Worm (Caenorhabditis elegans): ENCODE results near the gene C02E7.8.

DNA sequence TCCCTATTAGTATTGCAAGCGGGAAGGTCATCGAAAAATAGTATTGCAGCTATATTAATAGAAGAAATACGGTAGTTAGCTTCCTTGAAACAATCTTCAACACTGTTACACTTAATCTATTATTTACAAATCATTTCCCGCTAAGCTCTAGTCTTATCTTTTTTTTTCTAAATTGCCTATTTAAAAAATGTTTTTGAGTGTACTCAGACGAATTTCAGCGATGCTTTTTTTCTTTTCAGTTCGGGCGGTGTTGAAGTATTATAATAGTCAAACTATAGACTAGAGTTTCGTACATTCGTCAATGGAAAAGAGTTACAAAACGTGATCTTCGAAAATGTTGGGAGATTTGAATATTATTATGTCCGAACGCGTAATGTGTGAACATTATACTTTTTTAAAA is 6.7 kb downstream of the C02E7.8 start:
- TF ChIP-seq daf-19 (GFP tag; conservative IDR thresholded peaks at IDR 0.05) = no peak
- no peak for TF ChIP-seq dve-1 (tag; optimal IDR thresholded peaks at IDR 0.05; ENCODE audit: insufficient read depth)
- TF ChIP-seq ceh-82 (tag; optimal IDR thresholded peaks at IDR 0.05) = no peak

Data from whole organism, L4 larva.